Worm (Caenorhabditis elegans) whole organism, L2 larva: ENCODE results near the gene srw-107.

Source experiments
- C34F6.9 ChIP-seq: fragments of 150-350 bp; optimal IDR thresholded peaks from 2 replicates; lab custom pipeline; 2014; ENCODE audit warnings: missing biosample characterization, missing genetic modification characterization
- F13H6.1 ChIP-seq: sonication (generic microtip); optimal IDR thresholded peaks from 2 replicates; lab custom pipeline; 2016; ENCODE audit warnings: missing genetic modification characterization, missing compliant biosample characterization
- R02D3.7 ChIP-seq: fragments of 150-350 bp; optimal IDR thresholded peaks from 2 replicates; lab custom pipeline; 2014; ENCODE audit warnings: missing biosample characterization, missing genetic modification characterization
- Y55F3AM.14 ChIP-seq: fragments of 200-800 bp; sonication (Bioruptor generic); optimal IDR thresholded peaks from 2 replicates; lab custom pipeline; 2018; ENCODE audit warnings: mild to moderate bottlenecking, missing genetic modification characterization, missing compliant biosample characterization
- ZK546.5 ChIP-seq: sonication (generic microtip); optimal IDR thresholded peaks from 2 replicates; lab custom pipeline; 2017; ENCODE audit warnings: missing biosample characterization, missing genetic modification characterization
- aly-2 ChIP-seq: fragments of 150-350 bp; optimal IDR thresholded peaks from 2 replicates; lab custom pipeline; 2014; ENCODE audit warnings: missing biosample characterization, missing genetic modification characterization
- blmp-1 ChIP-seq: sonication (generic microtip); optimal IDR thresholded peaks from 2 replicates; lab custom pipeline; 2017; ENCODE audit warnings: missing genetic modification characterization, mild to moderate bottlenecking, missing compliant biosample characterization, antibody characterized with exemption, moderate library complexity; ENCODE audit not compliant: insufficient read depth
- ceh-16 ChIP-seq: fragments of 150-350 bp; optimal IDR thresholded peaks from 2 replicates; lab custom pipeline; 2014; ENCODE audit warnings: missing biosample characterization, missing genetic modification characterization
- ceh-82 ChIP-seq: fragments of 150-350 bp; optimal IDR thresholded peaks from 2 replicates; lab custom pipeline; 2014; ENCODE audit warnings: missing biosample characterization, missing genetic modification characterization
- crh-2 ChIP-seq: sonication (generic microtip); optimal IDR thresholded peaks from 2 replicates; lab custom pipeline; 2017; ENCODE audit warnings: missing biosample characterization, missing genetic modification characterization
- egl-27 ChIP-seq: sonication (generic microtip); optimal IDR thresholded peaks from 3 replicates; lab custom pipeline; 2017; ENCODE audit warnings: missing biosample characterization, missing genetic modification reagents, missing genetic modification characterization
- elt-1 ChIP-seq: fragments of 150-350 bp; optimal IDR thresholded peaks from 2 replicates; lab custom pipeline; 2014; ENCODE audit warnings: missing biosample characterization, missing genetic modification characterization
- elt-3 ChIP-seq: sonication (generic microtip); optimal IDR thresholded peaks from 2 replicates; lab custom pipeline; 2017; ENCODE audit warnings: missing biosample characterization, missing genetic modification characterization
- fos-1 ChIP-seq: fragments of 150-350 bp; optimal IDR thresholded peaks from 2 replicates; lab custom pipeline; 2014; ENCODE audit warnings: missing biosample characterization, missing genetic modification characterization
- gmeb-1 ChIP-seq: fragments of 150-350 bp; optimal IDR thresholded peaks from 2 replicates; lab custom pipeline; 2014; ENCODE audit warnings: missing biosample characterization, missing genetic modification characterization
- lsy-2 ChIP-seq, 2 experiments: fragments of 150-350 bp in 1 of 2; sonication (generic microtip) in 1 of 2; optimal IDR thresholded peaks; 2 replicates each; lab custom pipeline; 2014 to 2017; ENCODE audit warnings: missing biosample characterization in 2 of 2, missing genetic modification characterization in 2 of 2
- mab-5 ChIP-seq: fragments of 150-350 bp; optimal IDR thresholded peaks from 2 replicates; lab custom pipeline; 2014; ENCODE audit warnings: missing biosample characterization, missing genetic modification characterization
- mdl-1 ChIP-seq, 2 experiments: fragments of 150-350 bp in 1 of 2; sonication (generic microtip) in 1 of 2; optimal IDR thresholded peaks; 2 replicates each; lab custom pipeline; 2017; ENCODE audit warnings: missing biosample characterization in 2 of 2, missing genetic modification characterization in 2 of 2
- nhr-10 ChIP-seq: sonication (generic microtip); optimal IDR thresholded peaks from 2 replicates; lab custom pipeline; 2017; ENCODE audit warnings: missing biosample characterization, missing genetic modification characterization
- nhr-11 ChIP-seq: fragments of 150-350 bp; optimal IDR thresholded peaks from 2 replicates; lab custom pipeline; 2014; ENCODE audit warnings: missing biosample characterization, missing genetic modification characterization
- nhr-129 ChIP-seq: fragments of 150-350 bp; optimal IDR thresholded peaks from 2 replicates; lab custom pipeline; 2014; ENCODE audit warnings: missing biosample characterization, missing genetic modification characterization
- nhr-21 ChIP-seq: fragments of 150-350 bp; optimal IDR thresholded peaks from 2 replicates; lab custom pipeline; 2014; ENCODE audit warnings: missing biosample characterization, missing genetic modification characterization
- nhr-23 ChIP-seq: fragments of 150-350 bp; optimal IDR thresholded peaks from 2 replicates; lab custom pipeline; 2014; ENCODE audit warnings: missing biosample characterization, missing genetic modification reagents, missing genetic modification characterization
- nhr-237 ChIP-seq: fragments of 150-350 bp; optimal IDR thresholded peaks from 2 replicates; lab custom pipeline; 2014; ENCODE audit warnings: missing biosample characterization, missing genetic modification characterization
- nhr-25 ChIP-seq: fragments of 150-350 bp; sonication (generic microtip); optimal IDR thresholded peaks from 3 replicates; lab custom pipeline; 2014; ENCODE audit warnings: missing biosample characterization, missing genetic modification characterization
- nhr-6 ChIP-seq: fragments of 150-350 bp; optimal IDR thresholded peaks from 2 replicates; lab custom pipeline; 2014; ENCODE audit warnings: missing biosample characterization, missing genetic modification characterization
- nhr-77 ChIP-seq: fragments of 150-350 bp; optimal IDR thresholded peaks from 2 replicates; lab custom pipeline; 2014; ENCODE audit warnings: missing biosample characterization, missing genetic modification characterization
- sem-4 ChIP-seq: fragments of 150-350 bp; optimal IDR thresholded peaks from 2 replicates; lab custom pipeline; 2014; ENCODE audit warnings: missing biosample characterization, missing genetic modification reagents, missing genetic modification characterization
- skn-1 ChIP-seq: sonication (generic microtip); optimal IDR thresholded peaks from 2 replicates; lab custom pipeline; 2017; ENCODE audit warnings: missing biosample characterization, missing genetic modification characterization
- sma-3 ChIP-seq: sonication (generic microtip); optimal IDR thresholded peaks from 2 replicates; lab custom pipeline; 2016; ENCODE audit warnings: missing genetic modification reagents, missing genetic modification characterization, missing compliant biosample characterization
- sma-9 ChIP-seq, 2 experiments: fragments of 150-350 bp in 1 of 2; sonication (generic microtip) in 1 of 2; optimal IDR thresholded peaks; 2 replicates each; lab custom pipeline; 2014 to 2016; ENCODE audit warnings: missing genetic modification characterization in 2 of 2, mild to moderate bottlenecking in 1 of 2, missing biosample characterization in 1 of 2, missing compliant biosample characterization in 1 of 2, missing genetic modification reagents in 1 of 2, moderate library complexity in 1 of 2
- snpc-4 ChIP-seq: fragments of 150-350 bp; optimal IDR thresholded peaks from 2 replicates; lab custom pipeline; 2014; ENCODE audit warnings: missing biosample characterization, missing genetic modification characterization
- unc-39 ChIP-seq: fragments of 150-350 bp; optimal IDR thresholded peaks from 2 replicates; lab custom pipeline; 2014; ENCODE audit warnings: missing biosample characterization, missing genetic modification characterization
- unc-55 ChIP-seq: fragments of 150-350 bp; sonication (generic microtip); optimal IDR thresholded peaks from 3 replicates; lab custom pipeline; 2014; ENCODE audit warnings: missing biosample characterization, missing genetic modification reagents, missing genetic modification characterization
- unc-62 ChIP-seq: fragments of 150-350 bp; optimal IDR thresholded peaks from 2 replicates; lab custom pipeline; 2014; ENCODE audit warnings: missing biosample characterization, missing genetic modification reagents, missing genetic modification characterization
- zag-1 ChIP-seq: fragments of 150-350 bp; optimal IDR thresholded peaks from 2 replicates; lab custom pipeline; 2014; ENCODE audit warnings: missing biosample characterization, missing genetic modification characterization
- ztf-1 ChIP-seq: fragments of 200-800 bp; sonication (Bioruptor generic); conservative IDR thresholded peaks from 2 replicates; pipeline ENCODE4 v1.3.6; 2022; ENCODE audit warnings: missing genetic modification characterization, missing compliant biosample characterization
- ztf-11 ChIP-seq: sonication (generic microtip); optimal IDR thresholded peaks from 2 replicates; lab custom pipeline; 2017; ENCODE audit warnings: missing biosample characterization, missing genetic modification characterization
- ztf-4 ChIP-seq: fragments of 150-350 bp; optimal IDR thresholded peaks from 2 replicates; lab custom pipeline; 2014; ENCODE audit warnings: missing biosample characterization, missing genetic modification characterization

The srw-107 gene

ce11 chrV:534176-534575 lies 12.8 kb upstream of the srw-107 start, which contains the start of gene nhr-132:
nhr-132 (plus strand) TSS chrV:534446.
- TF ChIP-seq elt-1 (tag; lab: Kevin White, UChicago) (no peak), nhr-21 (tag; lab: Kevin White, UChicago) (no peak), C34F6.9 (tag; lab: Kevin White, UChicago) (peak; percentile 20), nhr-6 (tag; lab: Kevin White, UChicago) (no peak), nhr-25 (tag; lab: Kevin White, UChicago) (peak; percentile 48), F13H6.1 (tag; lab: Kevin White, UChicago) (peak; percentile 27), ceh-82 (tag; lab: Kevin White, UChicago) (no peak), crh-2 (tag; lab: Kevin White, UChicago) (peak; percentile 29), fos-1 (tag; lab: Kevin White, UChicago) (peak; percentile 37), nhr-129 (tag; lab: Kevin White, UChicago) (peak; percentile 91), sma-3 (peak; percentile 21), elt-3 (tag; lab: Kevin White, UChicago) (no peak), sma-9 (GFP tag; optimal IDR thresholded peaks at IDR 0.05; lab: Kevin White, UChicago) (peak; percentile 88), sma-9 (tag; optimal IDR thresholded peaks at IDR 0.05; lab: Kevin White, UChicago) (no peak), gmeb-1 (tag; lab: Kevin White, UChicago) (peak; percentile 32), lsy-2 (tag; optimal IDR thresholded peaks at IDR 0.05; lab: Kevin White, UChicago) (peak in 1 of 2 experiments; percentile 38), ztf-11 (tag; lab: Kevin White, UChicago) (no peak)
- TF ChIP-seq, all 48 proteins: peak for 10

DNA sequence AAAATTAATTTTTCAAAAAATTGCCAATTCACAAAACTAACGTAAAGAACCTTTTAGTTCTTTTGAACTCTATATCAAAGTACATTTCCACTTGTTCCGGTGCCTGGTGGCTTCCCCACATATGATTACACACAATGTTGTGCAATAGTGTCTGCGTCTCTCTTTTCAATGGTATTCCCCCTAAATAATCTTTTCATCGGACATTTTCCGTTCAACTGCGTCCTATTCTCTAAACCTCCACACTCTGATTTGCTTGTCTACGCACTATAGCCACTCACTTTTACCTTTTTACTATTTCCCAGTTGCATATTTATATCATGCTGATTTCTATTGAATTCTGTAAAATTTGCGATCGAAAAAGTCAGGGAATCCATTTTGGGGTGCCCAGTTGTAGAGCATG lies 10.6 kb upstream of the srw-107 start, which contains the start of gene nhr-58:
nhr-58 (plus strand) TSS at position 214 of the 400 bp plus-strand sequence.
- TF ChIP-seq R02D3.7 (no peak), unc-39 (no peak), sma-3 (peak; percentile 61), sem-4 (tag; lab: Kevin White, UChicago) (no peak), elt-1 (tag; lab: Kevin White, UChicago) (no peak), ztf-1 (GFP tag; lab: Robert Waterston, UW) (no peak), fos-1 (tag; lab: Kevin White, UChicago) (peak; percentile 93), snpc-4 (peak; percentile 17), nhr-25 (tag; lab: Kevin White, UChicago) (no peak), egl-27 (tag; lab: Kevin White, UChicago) (peak; percentile 83), zag-1 (tag; lab: Kevin White, UChicago) (no peak), C34F6.9 (tag; lab: Kevin White, UChicago) (peak; percentile 62), nhr-129 (tag; lab: Kevin White, UChicago) (peak; percentile 97), nhr-6 (tag; lab: Kevin White, UChicago) (peak; percentile 15), unc-62 (no peak), sma-9 (GFP tag; optimal IDR thresholded peaks at IDR 0.05; lab: Kevin White, UChicago) (peak; percentile 99), sma-9 (tag; optimal IDR thresholded peaks at IDR 0.05; lab: Kevin White, UChicago) (peak; percentile 43), nhr-23 (tag; lab: Kevin White, UChicago) (no peak), F13H6.1 (tag; lab: Kevin White, UChicago) (peak; percentile 81), gmeb-1 (tag; lab: Kevin White, UChicago) (peak; percentile 29), mdl-1 (tag; optimal IDR thresholded peaks at IDR 0.05; lab: Kevin White, UChicago) (peak in 1 of 2 experiments; percentile 51), crh-2 (tag; lab: Kevin White, UChicago) (peak; percentile 63), ZK546.5 (tag; lab: Kevin White, UChicago) (no peak), ztf-4 (tag; lab: Kevin White, UChicago) (no peak), mab-5 (tag; lab: Kevin White, UChicago) (no peak), ceh-16 (peak; percentile 18), unc-55 (GFP tag; lab: Kevin White, UChicago) (peak; percentile 70), aly-2 (tag; lab: Kevin White, UChicago) (no peak), blmp-1 (peak; percentile 64), Y55F3AM.14 (GFP tag; lab: Kevin White, UChicago) (no peak), nhr-21 (tag; lab: Kevin White, UChicago) (peak; percentile 66), elt-3 (tag; lab: Kevin White, UChicago) (no peak)

DNA sequence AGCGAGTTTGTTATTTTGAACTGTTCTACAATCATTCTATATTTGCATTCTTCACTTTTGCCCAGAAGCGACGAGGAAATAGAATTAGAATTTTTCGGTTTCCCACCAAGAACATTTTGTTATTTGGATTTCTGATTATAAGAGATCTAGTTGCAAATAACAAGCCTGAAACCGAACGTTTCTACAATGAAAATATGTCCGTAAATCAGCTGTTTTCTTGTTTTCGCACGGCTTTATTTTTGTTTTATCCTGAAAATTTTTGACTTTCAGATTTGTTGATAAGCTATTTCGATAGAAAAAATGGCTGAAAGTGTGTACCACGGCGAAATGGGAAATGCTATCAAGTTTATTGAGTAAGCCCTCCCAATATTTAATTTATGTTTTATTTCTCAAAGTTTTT lies 6.2 kb upstream of the srw-107 start, which contains the start of gene srw-108:
srw-108 (plus strand) TSS at position 301 of the 400 bp plus-strand sequence.
- TF ChIP-seq aly-2 (tag; lab: Kevin White, UChicago): no peak
- TF ChIP-seq nhr-237 (tag; lab: Kevin White, UChicago): no peak
- TF ChIP-seq unc-62: no peak
- no peak for TF ChIP-seq snpc-4
- TF ChIP-seq ztf-4 (tag; lab: Kevin White, UChicago): no peak
- no peak for TF ChIP-seq lsy-2 (tag; optimal IDR thresholded peaks at IDR 0.05; lab: Kevin White, UChicago)
- TF ChIP-seq nhr-11: no peak
- no peak for TF ChIP-seq nhr-77 (tag; lab: Kevin White, UChicago)
- TF ChIP-seq unc-55 (GFP tag; lab: Kevin White, UChicago): no peak
- TF ChIP-seq gmeb-1 (tag; lab: Kevin White, UChicago): no peak
- no peak for TF ChIP-seq nhr-21 (tag; lab: Kevin White, UChicago)
- no peak for TF ChIP-seq nhr-6 (tag; lab: Kevin White, UChicago)
- no peak for TF ChIP-seq nhr-25 (tag; lab: Kevin White, UChicago)
- no peak for TF ChIP-seq elt-3 (tag; lab: Kevin White, UChicago)
- TF ChIP-seq skn-1: no peak
- TF ChIP-seq Y55F3AM.14 (GFP tag; lab: Kevin White, UChicago): no peak
- no peak for TF ChIP-seq nhr-10 (tag; lab: Kevin White, UChicago)
